Fruit fly (Drosophila melanogaster): ENCODE results near the gene Cpr62Ba.

The Cpr62Ba gene

dm6 chr3L:1798649-1799048, 32.9 kb downstream of the Cpr62Ba start, which contains the start of gene Patj:
Gene Patj (plus strand): TSS chr3L:1798803.
- no peak for TF ChIP-seq CG4496 (GFP tag; IDR thresholded peaks at IDR 0.05)
- TF ChIP-seq CG13204 (GFP tag; optimal IDR thresholded peaks at IDR 0.05) = no peak
- TF ChIP-seq CG9948 (tag; optimal IDR thresholded peaks at IDR 0.05) = no peak
- TF ChIP-seq CG32121 (GFP tag; IDR thresholded peaks at IDR 0.05) = no peak
- TF ChIP-seq CG10348 (GFP tag; IDR thresholded peaks at IDR 0.05) = no peak
- TF ChIP-seq EcR (GFP tag; optimal IDR thresholded peaks at IDR 0.05) = peak; percentile 17

dm6 chr3L:1797005-1797404, 34.6 kb downstream of the Cpr62Ba start, which contains the start of gene CG12020:
Gene CG12020 (plus strand): TSS chr3L:1797305.
- TF ChIP-seq Pif1A (GFP tag; optimal IDR thresholded peaks at IDR 0.05) (no peak), CG10348 (GFP tag; IDR thresholded peaks at IDR 0.05) (no peak), CG15710 (tag; optimal IDR thresholded peaks at IDR 0.05) (no peak), CG14655 (GFP tag; optimal IDR thresholded peaks at IDR 0.05) (no peak), Snoo (tag; optimal IDR thresholded peaks at IDR 0.05) (no peak), CG17806 (tag; optimal IDR thresholded peaks at IDR 0.05) (no peak), fd96Ca (GFP tag; IDR thresholded peaks at IDR 0.05) (no peak), Ets98B (GFP tag; IDR thresholded peaks at IDR 0.05) (no peak)

dm6 chr3L:1794943-1795696, 36.5 kb downstream of the Cpr62Ba start, which contains the start of the genes alpha-Spec, dlt and Cdc37:
Gene alpha-Spec (minus strand): TSS chr3L:1795328.
Gene dlt (minus strand): TSS chr3L:1795328.
Gene Cdc37 (plus strand): TSS chr3L:1795392.
- TF ChIP-seq CG32121 (GFP tag; IDR thresholded peaks at IDR 0.05) = no peak
- peak; percentile 48 for TF ChIP-seq CG8159 (tag; optimal IDR thresholded peaks at IDR 0.05)
- no peak for TF ChIP-seq Pif1A (GFP tag; optimal IDR thresholded peaks at IDR 0.05)
- TF ChIP-seq CG15710 (tag; optimal IDR thresholded peaks at IDR 0.05) = peak; percentile 18
- peak; percentile 31 for TF ChIP-seq CG17806 (tag; optimal IDR thresholded peaks at IDR 0.05)
- peak; percentile 57 for TF ChIP-seq EcR (GFP tag; optimal IDR thresholded peaks at IDR 0.05)
- no peak for TF ChIP-seq Ets98B (GFP tag; IDR thresholded peaks at IDR 0.05)
- no peak for TF ChIP-seq CG34367 (tag; optimal IDR thresholded peaks at IDR 0.05)
- no peak for TF ChIP-seq D1 (tag; optimal IDR thresholded peaks at IDR 0.05)
- no peak for TF ChIP-seq CG13204 (GFP tag; optimal IDR thresholded peaks at IDR 0.05)
- peak; percentile 17 for TF ChIP-seq CG9948 (tag; optimal IDR thresholded peaks at IDR 0.05)
- no peak for TF ChIP-seq CG14655 (GFP tag; optimal IDR thresholded peaks at IDR 0.05)
- peak; percentile 28 for TF ChIP-seq Snoo (tag; optimal IDR thresholded peaks at IDR 0.05)
- TF ChIP-seq fd96Ca (GFP tag; IDR thresholded peaks at IDR 0.05) = 0 out of 3 replicates have a peak, but pooled peaks have one; percentile 4
- TF ChIP-seq CG8301 (tag; optimal IDR thresholded peaks at IDR 0.05) = no peak
- peak; percentile 60 for TF ChIP-seq CG12605 (GFP tag; IDR thresholded peaks at IDR 0.05)
- peak; percentile 33 for TF ChIP-seq gl (tag; optimal IDR thresholded peaks at IDR 0.05)
- TF ChIP-seq CG10348 (GFP tag; IDR thresholded peaks at IDR 0.05) = no peak
- TF ChIP-seq Pif1B (GFP tag; optimal IDR thresholded peaks at IDR 0.05) = no peak
- TF ChIP-seq CG4496 (GFP tag; IDR thresholded peaks at IDR 0.05) = no peak; the same call in 2 of the 3 replicates

dm6 chr3L:1794164-1794942, 37.2 kb downstream of the Cpr62Ba start:
- TF ChIP-seq fd96Ca (GFP tag; IDR thresholded peaks at IDR 0.05) (peak; percentile 20; the same call in 1 of the 3 replicates), Pif1A (GFP tag; optimal IDR thresholded peaks at IDR 0.05) (no peak), CG15710 (tag; optimal IDR thresholded peaks at IDR 0.05) (no peak), CG9948 (tag; optimal IDR thresholded peaks at IDR 0.05) (no peak), CG17806 (tag; optimal IDR thresholded peaks at IDR 0.05) (no peak), CG8301 (tag; optimal IDR thresholded peaks at IDR 0.05) (no peak), CG10348 (GFP tag; IDR thresholded peaks at IDR 0.05) (no peak), CG13204 (GFP tag; optimal IDR thresholded peaks at IDR 0.05) (no peak), CG14655 (GFP tag; optimal IDR thresholded peaks at IDR 0.05) (no peak), Ets98B (GFP tag; IDR thresholded peaks at IDR 0.05) (no peak; the same call in 1 of the 2 replicates), CG32121 (GFP tag; IDR thresholded peaks at IDR 0.05) (peak; percentile 9; the same call in 1 of the 2 replicates), Pif1B (GFP tag; optimal IDR thresholded peaks at IDR 0.05) (no peak), gl (tag; optimal IDR thresholded peaks at IDR 0.05) (no peak), D1 (tag; optimal IDR thresholded peaks at IDR 0.05) (no peak), Snoo (tag; optimal IDR thresholded peaks at IDR 0.05) (no peak), EcR (GFP tag; optimal IDR thresholded peaks at IDR 0.05) (peak; percentile 64), CG8159 (tag; optimal IDR thresholded peaks at IDR 0.05) (no peak), rn (GFP tag; IDR thresholded peaks at IDR 0.05) (0 out of 2 replicates have a peak, but pooled peaks have one; percentile 17), CG4496 (GFP tag; IDR thresholded peaks at IDR 0.05) (peak; percentile 30; the same call in 1 of the 3 replicates), CG12605 (GFP tag; IDR thresholded peaks at IDR 0.05) (peak; percentile 50; the same call in 1 of the 2 replicates), CG34367 (tag; optimal IDR thresholded peaks at IDR 0.05) (no peak)

- TF ChIP-seq CG8159 (tag; optimal IDR thresholded peaks at IDR 0.05) (no peak), EcR (GFP tag; optimal IDR thresholded peaks at IDR 0.05) (peak; percentile 33)
These were observed 42.2 kb downstream of the Cpr62Ba start for dm6 chr3L:1789339-1789738.
